Fruit fly (Drosophila melanogaster): Measurements from ENCODE around the gene CG14223.

CG14223 gene

DNA sequence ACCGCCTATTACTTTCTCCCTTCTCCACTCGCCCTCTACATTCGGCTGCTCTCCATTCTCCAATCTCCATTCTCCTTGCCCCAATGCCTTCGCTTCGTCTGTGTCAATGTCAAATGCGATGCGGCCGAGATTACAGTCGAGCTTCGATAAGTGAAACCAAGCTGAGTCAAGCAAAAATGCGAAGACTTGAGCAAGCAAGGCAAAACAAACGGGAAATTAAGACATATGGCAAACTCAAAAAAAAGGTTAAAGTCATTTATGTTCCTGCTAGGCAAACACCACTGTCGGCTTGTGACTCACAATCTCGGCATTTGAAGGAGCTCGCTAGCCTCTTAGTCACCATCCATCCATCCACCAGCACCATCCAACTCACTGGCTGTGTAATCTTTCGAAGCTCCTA lies 4.6 kb upstream of the CG14223 start (continued):
- TF ChIP-seq CG10321 (GFP tag; IDR thresholded peaks at IDR 0.05) = peak; percentile 78
- peak; percentile 95 for TF ChIP-seq Sox102F (GFP tag; optimal IDR thresholded peaks at IDR 0.05)
- peak; percentile 98 for TF ChIP-seq CHES-1-like (GFP tag; optimal IDR thresholded peaks at IDR 0.05)
- peak; percentile 18 for TF ChIP-seq BEAF-32 (GFP tag; optimal IDR thresholded peaks at IDR 0.05)
- TF ChIP-seq CG6175 (GFP tag; IDR thresholded peaks at IDR 0.05) = peak; percentile 89
- peak; percentile 100 for TF ChIP-seq kay (GFP tag; optimal IDR thresholded peaks at IDR 0.05)
- peak; percentile 89 for TF ChIP-seq ac (GFP tag; optimal IDR thresholded peaks at IDR 0.05)
- no peak for TF ChIP-seq Trl (optimal IDR thresholded peaks at IDR 0.05)
- peak; percentile 98 for TF ChIP-seq Trl (GFP tag; optimal IDR thresholded peaks at IDR 0.05)
- TF ChIP-seq pum (GFP tag; optimal IDR thresholded peaks at IDR 0.05) = peak; percentile 98
- peak; percentile 94 for TF ChIP-seq CG17829 (tag; optimal IDR thresholded peaks at IDR 0.05)
- peak; percentile 91 for TF ChIP-seq Vsx1 (GFP tag; optimal IDR thresholded peaks at IDR 0.05)
- TF ChIP-seq Hmr (GFP tag; optimal IDR thresholded peaks at IDR 0.05) = peak; percentile 96
- TF ChIP-seq CG17328 (GFP tag; IDR thresholded peaks at IDR 0.05) = peak; percentile 98
- TF ChIP-seq CG7357 (GFP tag; IDR thresholded peaks at IDR 0.05) = peak; percentile 87
- peak; percentile 79 for TF ChIP-seq CG18011 (GFP tag; optimal IDR thresholded peaks at IDR 0.05)
- peak; percentile 95 for TF ChIP-seq CG7556 (GFP tag; optimal IDR thresholded peaks at IDR 0.05)
- peak; percentile 94 for TF ChIP-seq ranshi (GFP tag; IDR thresholded peaks at IDR 0.05)
- peak; percentile 81 for TF ChIP-seq CG30020 (tag; optimal IDR thresholded peaks at IDR 0.05)
- TF ChIP-seq Sry-β (GFP tag; optimal IDR thresholded peaks at IDR 0.05) = peak; percentile 54
- TF ChIP-seq Bdp1 (GFP tag; optimal IDR thresholded peaks at IDR 0.05) = peak; percentile 92
- TF ChIP-seq CG1792 (GFP tag; optimal IDR thresholded peaks at IDR 0.05) = peak; percentile 95
- peak; percentile 57 for TF ChIP-seq cas (GFP tag; IDR thresholded peaks at IDR 0.05)
- no peak for TF ChIP-seq Sox100B (GFP tag; optimal IDR thresholded peaks at IDR 0.05)
- TF ChIP-seq NC2β (GFP tag; optimal IDR thresholded peaks at IDR 0.05) = peak; percentile 97
- peak; percentile 86 for TF ChIP-seq tap (tag; optimal IDR thresholded peaks at IDR 0.05)
- peak; percentile 64 for TF ChIP-seq CG17186 (GFP tag; optimal IDR thresholded peaks at IDR 0.05)
- TF ChIP-seq CG13775 (GFP tag; optimal IDR thresholded peaks at IDR 0.05) = peak; percentile 93
- peak; percentile 100 for TF ChIP-seq Med (GFP tag)
- TF ChIP-seq CG1529 (GFP tag; optimal IDR thresholded peaks at IDR 0.05) = peak; percentile 95
- TF ChIP-seq CG6813 (GFP tag; optimal IDR thresholded peaks at IDR 0.05) = peak; percentile 92
- TF ChIP-seq pfk (GFP tag; optimal IDR thresholded peaks at IDR 0.05) = peak; percentile 13
- peak; percentile 97 to 98 for TF ChIP-seq bsh (GFP tag; optimal IDR thresholded peaks at IDR 0.05)
- TF ChIP-seq Oaz (GFP tag; IDR thresholded peaks at IDR 0.05) = peak; percentile 92
- no peak for TF ChIP-seq Dll (GFP tag; IDR thresholded peaks at IDR 0.05; ENCODE audit: partially characterized antibody)
- TF ChIP-seq mam (GFP tag; optimal IDR thresholded peaks at IDR 0.05) = peak; percentile 99
- TF ChIP-seq ro (GFP tag; IDR thresholded peaks at IDR 0.05) = peak; percentile 86
- peak; percentile 94 for TF ChIP-seq sug (tag; optimal IDR thresholded peaks at IDR 0.05)
- peak; percentile 95 for TF ChIP-seq Mrtf (GFP tag; IDR thresholded peaks at IDR 0.05)
- TF ChIP-seq Dfd (GFP tag; optimal IDR thresholded peaks at IDR 0.05) = no peak
- peak; percentile 91 for TF ChIP-seq HHEX (GFP tag; optimal IDR thresholded peaks at IDR 0.05)
- peak; percentile 97 for TF ChIP-seq CG9932 (GFP tag; IDR thresholded peaks at IDR 0.05)
- TF ChIP-seq CG4730 (GFP tag; IDR thresholded peaks at IDR 0.05) = peak; percentile 90
- peak; percentile 92 for TF ChIP-seq CG11093 (GFP tag; IDR thresholded peaks at IDR 0.05)
- no peak for TF ChIP-seq zf30C (GFP tag; optimal IDR thresholded peaks at IDR 0.05)
- peak; percentile 98 for TF ChIP-seq CG8944 (GFP tag; optimal IDR thresholded peaks at IDR 0.05)
- TF ChIP-seq CG10267 (tag; optimal IDR thresholded peaks at IDR 0.05) = peak; percentile 87
- TF ChIP-seq Usf (GFP tag; optimal IDR thresholded peaks at IDR 0.05) = peak; percentile 97
- TF ChIP-seq CG30431 (GFP tag; optimal IDR thresholded peaks at IDR 0.05) = peak; percentile 97
- peak; percentile 83 for TF ChIP-seq CG11085 (GFP tag; IDR thresholded peaks at IDR 0.05)
- peak; percentile 97 for TF ChIP-seq CG12942 (GFP tag; optimal IDR thresholded peaks at IDR 0.05)
- peak; percentile 94 for TF ChIP-seq CrebB (tag; optimal IDR thresholded peaks at IDR 0.05)

Data from whole organism, embryonic.